Worm (Caenorhabditis elegans): ENCODE data around the gene C39H7.4.

The C39H7.4 gene

ce11 chrIV:5654203-5654602, 39.8 kb upstream of the C39H7.4 start:
- TF ChIP-seq elt-2 (tag; optimal IDR thresholded peaks at IDR 0.05): peak; percentile 57
- no peak for TF ChIP-seq sdc-2 (tag; optimal IDR thresholded peaks at IDR 0.05)
- TF ChIP-seq che-1 (tag; optimal IDR thresholded peaks at IDR 0.05): no peak

- TF ChIP-seq npax-4 (tag; optimal IDR thresholded peaks at IDR 0.05) (no peak), pax-1 (tag; optimal IDR thresholded peaks at IDR 0.05) (no peak), unc-3 (GFP tag; conservative IDR thresholded peaks at IDR 0.05) (no peak), unc-3 (tag; optimal IDR thresholded peaks at IDR 0.05) (no peak), pros-1 (tag; optimal IDR thresholded peaks at IDR 0.05) (no peak), ama-1 (optimal IDR thresholded peaks at IDR 0.05) (no peak), K09A11.1 (tag; optimal IDR thresholded peaks at IDR 0.05; ENCODE audit: insufficient read depth) (no peak), C08G9.2 (tag; optimal IDR thresholded peaks at IDR 0.05) (no peak), ttx-3 (tag; optimal IDR thresholded peaks at IDR 0.05) (no peak), ceh-6 (GFP tag; optimal IDR thresholded peaks at IDR 0.05) (no peak), hlh-6 (tag; optimal IDR thresholded peaks at IDR 0.05) (no peak), ahr-1 (tag; optimal IDR thresholded peaks at IDR 0.05) (no peak), pat-9 (tag; optimal IDR thresholded peaks at IDR 0.05) (no peak), ceh-2 (tag; optimal IDR thresholded peaks at IDR 0.05) (no peak), dmd-4 (tag; optimal IDR thresholded peaks at IDR 0.05; ENCODE audit: borderline replicate concordance) (no peak), dve-1 (tag; optimal IDR thresholded peaks at IDR 0.05) (no peak), nhr-11 (tag; optimal IDR thresholded peaks at IDR 0.05) (no peak), ceh-24 (tag; optimal IDR thresholded peaks at IDR 0.05) (no peak), sox-2 (GFP tag; IDR thresholded peaks at IDR 0.05) (no peak)
Measured at ce11 chrIV:5653649-5654048, 39.2 kb upstream of the C39H7.4 start, which contains the start of gene clec-178. clec-178 (plus strand) TSS chrIV:5653949.

- TF ChIP-seq dve-1 (tag; optimal IDR thresholded peaks at IDR 0.05) (peak; percentile 7), hlh-13 (GFP tag; optimal IDR thresholded peaks at IDR 0.05) (no peak), elt-2 (tag; optimal IDR thresholded peaks at IDR 0.05) (peak; percentile 71)
Measured at ce11 chrIV:5652811-5653483, 38.5 kb upstream of the C39H7.4 start.

ce11 chrIV:5650761-5651332, 36.4 kb upstream of the C39H7.4 start:
- TF ChIP-seq syd-9 (tag; optimal IDR thresholded peaks at IDR 0.05) (no peak), eyg-1 (tag; optimal IDR thresholded peaks at IDR 0.05) (no peak), ref-2 (tag; optimal IDR thresholded peaks at IDR 0.05) (no peak), tbx-7 (tag; optimal IDR thresholded peaks at IDR 0.05) (no peak), pag-3 (tag; optimal IDR thresholded peaks at IDR 0.05; ENCODE audit: borderline replicate concordance) (no peak), K09A11.1 (tag; optimal IDR thresholded peaks at IDR 0.05; ENCODE audit: insufficient read depth) (no peak), unc-86 (tag; optimal IDR thresholded peaks at IDR 0.05) (no peak), unc-55 (GFP tag; optimal IDR thresholded peaks at IDR 0.05) (no peak), hlh-13 (GFP tag; optimal IDR thresholded peaks at IDR 0.05) (no peak), pax-1 (tag; optimal IDR thresholded peaks at IDR 0.05) (no peak), ama-1 (optimal IDR thresholded peaks at IDR 0.05) (no peak), elt-4 (tag; optimal IDR thresholded peaks at IDR 0.05) (no peak), fax-1 (tag; optimal IDR thresholded peaks at IDR 0.05) (no peak)

- TF ChIP-seq ama-1 (optimal IDR thresholded peaks at IDR 0.05): no peak
- TF ChIP-seq fax-1 (tag; optimal IDR thresholded peaks at IDR 0.05): no peak
- no peak for TF ChIP-seq syd-9 (tag; optimal IDR thresholded peaks at IDR 0.05)
- TF ChIP-seq ceh-19 (GFP tag; optimal IDR thresholded peaks at IDR 0.05): no peak
- no peak for TF ChIP-seq ceh-30 (tag; optimal IDR thresholded peaks at IDR 0.05)
- no peak for TF ChIP-seq unc-55 (GFP tag; optimal IDR thresholded peaks at IDR 0.05)
- no peak for TF ChIP-seq tbx-7 (tag; optimal IDR thresholded peaks at IDR 0.05)
- no peak for TF ChIP-seq unc-3 (GFP tag; conservative IDR thresholded peaks at IDR 0.05)
- TF ChIP-seq unc-3 (tag; optimal IDR thresholded peaks at IDR 0.05): no peak
- TF ChIP-seq ceh-14 (tag; optimal IDR thresholded peaks at IDR 0.05): no peak
- TF ChIP-seq hlh-30 (tag; optimal IDR thresholded peaks at IDR 0.05; ENCODE audit: insufficient read depth): no peak
- no peak for TF ChIP-seq fkh-6 (tag; optimal IDR thresholded peaks at IDR 0.05)
- TF ChIP-seq ref-2 (tag; optimal IDR thresholded peaks at IDR 0.05): no peak
- no peak for TF ChIP-seq ceh-24 (tag; optimal IDR thresholded peaks at IDR 0.05)
- TF ChIP-seq hlh-6 (tag; optimal IDR thresholded peaks at IDR 0.05): no peak
- TF ChIP-seq elt-4 (tag; optimal IDR thresholded peaks at IDR 0.05): no peak
- TF ChIP-seq tbx-2 (tag; optimal IDR thresholded peaks at IDR 0.05): no peak
- no peak for TF ChIP-seq dmd-4 (tag; optimal IDR thresholded peaks at IDR 0.05; ENCODE audit: borderline replicate concordance)
- no peak for TF ChIP-seq sox-2 (GFP tag; IDR thresholded peaks at IDR 0.05)
Measured at ce11 chrIV:5649073-5649583, 34.7 kb upstream of the C39H7.4 start, which contains the start of gene csn-5. csn-5 (plus strand) TSS chrIV:5649533.
